Fruit fly (Drosophila melanogaster) whole organism, embryonic: ENCODE data around the gene Nlg4.

Experiments
- CG10267 ChIP-seq: fragments of 200-800 bp; sonication (Bioruptor generic); optimal IDR thresholded peaks from 2 replicates; lab custom pipeline; 2018; ENCODE audit warnings: missing biosample characterization, mild to moderate bottlenecking, missing genetic modification characterization, moderate library complexity
- CG11398 ChIP-seq: fragments of 200-800 bp; sonication (Bioruptor generic); optimal IDR thresholded peaks from 2 replicates; lab custom pipeline; 2016; ENCODE audit warnings: missing biosample characterization, missing genetic modification characterization
- CG16863 ChIP-seq: fragments of 200-800 bp; sonication (Bioruptor generic); optimal IDR thresholded peaks from 3 replicates; lab custom pipeline; 2016; ENCODE audit warnings: missing biosample characterization, missing genetic modification characterization
- CG18476 ChIP-seq: fragments of 200-800 bp; sonication (Bioruptor generic); optimal IDR thresholded peaks from 2 replicates; lab custom pipeline; 2016; ENCODE audit warnings: missing biosample characterization, mild to moderate bottlenecking, missing genetic modification characterization
- CG6175 ChIP-seq: fragments of 200-800 bp; sonication (Bioruptor generic); IDR thresholded peaks from 3 replicates; pipeline ENCODE4 v1.3.6; 2022; ENCODE audit warnings: missing biosample characterization, missing genetic modification characterization
- Elba2 ChIP-seq: fragments of 200-800 bp; sonication (Bioruptor generic); optimal IDR thresholded peaks from 3 replicates; lab custom pipeline; 2016; ENCODE audit warnings: missing biosample characterization, missing genetic modification characterization
- en ChIP-seq: fragments of 200-800 bp; sonication (Bioruptor generic); optimal IDR thresholded peaks from 2 replicates; lab custom pipeline; 2016; ENCODE audit warnings: missing biosample characterization, missing genetic modification characterization
- onecut ChIP-seq: fragments of 200-800 bp; sonication (Bioruptor generic); IDR thresholded peaks from 2 replicates; pipeline ENCODE4 v1.3.6; 2022; ENCODE audit warnings: missing biosample characterization, missing genetic modification characterization
- pb ChIP-seq: fragments of 200-800 bp; sonication (Bioruptor generic); optimal IDR thresholded peaks from 3 replicates; lab custom pipeline; 2016; ENCODE audit warnings: missing biosample characterization, missing genetic modification characterization

- no peak for TF ChIP-seq CG10267 (tag; lab: Kevin White, UChicago)
- TF ChIP-seq pb = no peak
- TF ChIP-seq CG16863 = no peak
- no peak for TF ChIP-seq CG11398 (GFP tag; lab: Kevin White, UChicago)
- TF ChIP-seq onecut (GFP tag; lab: Robert Waterston, UW) = no peak
- no peak for TF ChIP-seq CG6175 (GFP tag; lab: Robert Waterston, UW)
- no peak for TF ChIP-seq CG18476 (GFP tag; lab: Kevin White, UChicago)
- TF ChIP-seq en (GFP tag; lab: Kevin White, UChicago) = no peak
- no peak for TF ChIP-seq Elba2
Observed at dm6 chr3R:20291594-20291993, 87.0 kb downstream of the Nlg4 start.
